3 worm cellular contexts compared by ENCODE assay signal in the genomic region with DNA sequence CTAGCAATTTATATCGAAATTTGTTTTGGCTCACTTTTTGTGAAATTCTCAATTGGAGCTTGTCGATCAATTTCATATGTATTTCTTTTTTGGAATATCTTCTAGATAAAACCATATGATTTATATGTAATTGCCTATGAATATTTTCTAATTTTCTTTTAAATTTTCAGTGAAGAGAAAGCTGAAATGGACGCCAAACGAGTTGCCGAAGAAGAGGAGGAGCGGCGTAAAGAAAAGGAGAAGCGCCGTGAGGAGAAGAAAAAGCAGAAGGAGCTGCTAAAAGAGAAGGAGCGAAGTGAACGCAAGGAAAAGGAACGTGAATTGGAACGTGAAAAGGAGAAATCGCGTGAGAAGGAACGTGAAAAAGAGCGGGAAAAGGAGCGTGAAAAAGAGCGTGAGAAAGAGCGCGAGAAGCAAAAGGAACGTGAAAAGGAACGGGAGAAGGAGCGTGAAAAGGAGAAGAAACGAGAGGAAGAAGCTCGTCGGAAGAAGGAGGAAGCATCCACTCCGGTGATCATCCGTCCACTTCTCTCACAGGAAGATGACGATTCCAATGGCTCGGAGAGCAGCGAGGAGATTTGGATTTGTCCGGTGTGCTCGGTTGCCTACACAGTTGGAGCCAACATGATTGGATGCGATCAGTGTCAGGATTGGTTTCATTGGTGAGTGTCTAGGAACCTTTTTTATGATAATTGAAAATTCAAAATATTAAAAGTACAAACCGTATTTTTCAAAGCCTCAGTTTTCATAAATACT.
TF ChIP-seq lines count a peak whose summit lies in the region.

No protein-coding gene starts in this region.

TF ChIP-seq in whole organism, L3 larva, 47 proteins besides CTCF, POLR2A, EP300 and RAD21:
- TF ChIP-seq fkh-10 (GFP tag; optimal IDR thresholded peaks at IDR 0.05; lab: Kevin White, UChicago) (peak; percentile 95), elt-2 (tag; optimal IDR thresholded peaks at IDR 0.05; lab: Kevin White, UChicago) (no peak)

TF ChIP-seq in whole organism, L4 larva, 104 proteins besides CTCF, POLR2A, EP300 and RAD21:
- TF ChIP-seq F44E2.7 (GFP tag; IDR thresholded peaks at IDR 0.05; lab: Robert Waterston, UW) (no peak), set-16 (GFP tag; IDR thresholded peaks at IDR 0.05; lab: Robert Waterston, UW) (peak; percentile 52), unc-62 (GFP tag; optimal IDR thresholded peaks at IDR 0.05 in 1 of 2; lab: Kevin White, UChicago) (peak in 1 of 2 experiments; percentile 96), unc-62 (tag; optimal IDR thresholded peaks at IDR 0.05; lab: Kevin White, UChicago) (no peak), T26A8.4 (GFP tag; IDR thresholded peaks at IDR 0.05; lab: Robert Waterston, UW) (no peak), hmg-1.1 (GFP tag; IDR thresholded peaks at IDR 0.05; lab: Robert Waterston, UW) (no peak), dmd-6 (GFP tag; IDR thresholded peaks at IDR 0.05; lab: Robert Waterston, UW) (no peak), pha-4 (GFP tag; IDR thresholded peaks at IDR 0.05; lab: Robert Waterston, UW) (no peak; the same call in 1 of the 2 replicates), pha-4 (tag; optimal IDR thresholded peaks at IDR 0.05; lab: Kevin White, UChicago) (no peak), aha-1 (tag; lab: Kevin White, UChicago) (peak; percentile 9), dve-1 (tag; optimal IDR thresholded peaks at IDR 0.05; lab: Kevin White, UChicago; ENCODE audit: insufficient read depth) (no peak), nhr-111 (GFP tag; optimal IDR thresholded peaks at IDR 0.05; lab: Kevin White, UChicago) (no peak), dpl-1 (GFP tag; optimal IDR thresholded peaks at IDR 0.05; lab: Kevin White, UChicago) (no peak), ceh-44 (GFP tag; IDR thresholded peaks at IDR 0.05; lab: Robert Waterston, UW) (no peak)

TF ChIP-seq in whole organism, late embryonic, 69 proteins besides CTCF, POLR2A, EP300 and RAD21:
- TF ChIP-seq fkh-10 (GFP tag; optimal IDR thresholded peaks at IDR 0.05; lab: Kevin White, UChicago) = peak; percentile 42
- no peak for TF ChIP-seq unc-86 (tag; optimal IDR thresholded peaks at IDR 0.05; lab: Kevin White, UChicago)
TF ChIP-seq in whole organism, late embryonic: peak in this region for 1.
